In genomic region chr3L:15093929-15094588, dm6 we compare ENCODE assay signal across 2 fruit fly cellular contexts.
TF ChIP-seq lines count a peak whose summit lies in the region.

No protein-coding gene starts in this region.

TF ChIP-seq in whole organism, embryonic, 481 proteins besides CTCF, POLR2A, EP300 and RAD21 (continued from another document and continues in another):
- TF ChIP-seq CrebB (tag; optimal IDR thresholded peaks at IDR 0.05; lab: Kevin White, UChicago) (no peak), CG15479 (GFP tag; optimal IDR thresholded peaks at IDR 0.05; lab: Kevin White, UChicago) (no peak), sisA (GFP tag; IDR thresholded peaks at IDR 0.05; lab: Robert Waterston, UW) (no peak), CG30431 (GFP tag; optimal IDR thresholded peaks at IDR 0.05; lab: Kevin White, UChicago) (no peak), fu2 (GFP tag; optimal IDR thresholded peaks at IDR 0.05; lab: Kevin White, UChicago) (no peak), CG9437 (GFP tag; optimal IDR thresholded peaks at IDR 0.05; lab: Kevin White, UChicago) (no peak), YL-1 (GFP tag; optimal IDR thresholded peaks at IDR 0.05; lab: Kevin White, UChicago) (no peak), CG10267 (tag; optimal IDR thresholded peaks at IDR 0.05; lab: Kevin White, UChicago) (no peak), da (GFP tag; optimal IDR thresholded peaks at IDR 0.05; lab: Kevin White, UChicago) (no peak), lola (GFP tag; optimal IDR thresholded peaks at IDR 0.05; lab: Kevin White, UChicago) (no peak), Hmr (GFP tag; optimal IDR thresholded peaks at IDR 0.05; lab: Kevin White, UChicago) (no peak), CG6854 (GFP tag; optimal IDR thresholded peaks at IDR 0.05; lab: Kevin White, UChicago) (peak; percentile 15), CG17568 (GFP tag; optimal IDR thresholded peaks at IDR 0.05; lab: Kevin White, UChicago) (no peak), HmgZ (tag; optimal IDR thresholded peaks at IDR 0.05; lab: Kevin White, UChicago) (peak; percentile 6), Dip2 (GFP tag; IDR thresholded peaks at IDR 0.05; lab: Robert Waterston, UW) (no peak), Antp (GFP tag; optimal IDR thresholded peaks at IDR 0.05; lab: Kevin White, UChicago) (no peak), ems (GFP tag; optimal IDR thresholded peaks at IDR 0.05; lab: Kevin White, UChicago) (no peak), hb (GFP tag; IDR thresholded peaks at IDR 0.05; lab: Robert Waterston, UW; ENCODE audit: partially characterized antibody) (no peak), Ptx1 (GFP tag; IDR thresholded peaks at IDR 0.05; lab: Robert Waterston, UW) (no peak), CG10274 (GFP tag; optimal IDR thresholded peaks at IDR 0.05; lab: Kevin White, UChicago) (no peak), scrt (GFP tag; optimal IDR thresholded peaks at IDR 0.05; lab: Kevin White, UChicago) (no peak), Hr3 (GFP tag; optimal IDR thresholded peaks at IDR 0.05; lab: Kevin White, UChicago) (no peak), Stat92E (GFP tag; optimal IDR thresholded peaks at IDR 0.05; lab: Kevin White, UChicago) (no peak), repo (GFP tag; optimal IDR thresholded peaks at IDR 0.05; lab: Kevin White, UChicago) (no peak), CG1603 (tag; optimal IDR thresholded peaks at IDR 0.05; lab: Kevin White, UChicago) (no peak), Atf-2 (GFP tag; optimal IDR thresholded peaks at IDR 0.05; lab: Kevin White, UChicago) (no peak), Oaz (GFP tag; IDR thresholded peaks at IDR 0.05; lab: Robert Waterston, UW) (no peak), Med (GFP tag; lab: Kevin White, UChicago) (peak; percentile 84), CG10366 (GFP tag; IDR thresholded peaks at IDR 0.05; lab: Robert Waterston, UW) (no peak), nerfin-2 (GFP tag; IDR thresholded peaks at IDR 0.05; lab: Robert Waterston, UW; ENCODE audit: partially characterized antibody) (no peak), tup (GFP tag; optimal IDR thresholded peaks at IDR 0.05; lab: Kevin White, UChicago) (no peak), Trl (optimal IDR thresholded peaks at IDR 0.05; lab: Kevin White, UChicago) (peak; percentile 64 to 71), Trl (GFP tag; optimal IDR thresholded peaks at IDR 0.05; lab: Kevin White, UChicago) (no peak), kni (GFP tag; optimal IDR thresholded peaks at IDR 0.05; lab: Kevin White, UChicago) (no peak), prd (optimal IDR thresholded peaks at IDR 0.05; lab: Kevin White, UChicago) (no peak), prd (GFP tag; IDR thresholded peaks at IDR 0.05; lab: Robert Waterston, UW) (no peak), CG11560 (tag; IDR thresholded peaks at IDR 0.05; lab: Robert Waterston, UW) (no peak), Mes4 (GFP tag; optimal IDR thresholded peaks at IDR 0.05; lab: Kevin White, UChicago) (no peak), CG15601 (tag; optimal IDR thresholded peaks at IDR 0.05; lab: Kevin White, UChicago) (peak; percentile 14), HmgD (GFP tag; optimal IDR thresholded peaks at IDR 0.05; lab: Kevin White, UChicago) (no peak), gt (GFP tag; IDR thresholded peaks at IDR 0.05; lab: Robert Waterston, UW) (no peak), Lhr (GFP tag; optimal IDR thresholded peaks at IDR 0.05; lab: Kevin White, UChicago) (no peak), so (GFP tag; IDR thresholded peaks at IDR 0.05; lab: Robert Waterston, UW) (no peak), fd96Cb (tag; optimal IDR thresholded peaks at IDR 0.05; lab: Kevin White, UChicago) (no peak), ci (GFP tag; IDR thresholded peaks at IDR 0.05; lab: Robert Waterston, UW) (no peak), crol (GFP tag; IDR thresholded peaks at IDR 0.05; lab: Robert Waterston, UW) (no peak), br (optimal IDR thresholded peaks at IDR 0.05; lab: Kevin White, UChicago) (no peak), CG13775 (GFP tag; optimal IDR thresholded peaks at IDR 0.05; lab: Kevin White, UChicago) (no peak), bbx (GFP tag; IDR thresholded peaks at IDR 0.05; lab: Robert Waterston, UW; ENCODE audit: partially characterized antibody) (no peak), cas (GFP tag; IDR thresholded peaks at IDR 0.05; lab: Robert Waterston, UW) (no peak), PHDP (tag; optimal IDR thresholded peaks at IDR 0.05; lab: Kevin White, UChicago) (no peak), E2f1 (GFP tag; IDR thresholded peaks at IDR 0.05; lab: Robert Waterston, UW) (no peak), CG2712 (tag; optimal IDR thresholded peaks at IDR 0.05; lab: Kevin White, UChicago) (peak; percentile 19), CG7372 (GFP tag; IDR thresholded peaks at IDR 0.05; lab: Robert Waterston, UW) (no peak), Fer3 (tag; optimal IDR thresholded peaks at IDR 0.05; lab: Kevin White, UChicago) (peak; percentile 5), ttk (GFP tag; IDR thresholded peaks at IDR 0.05; lab: Robert Waterston, UW) (no peak), grn (GFP tag; optimal IDR thresholded peaks at IDR 0.05; lab: Kevin White, UChicago) (no peak), vvl (GFP tag; IDR thresholded peaks at IDR 0.05; lab: Robert Waterston, UW) (0 out of 2 replicates have a peak, but pooled peaks have one; percentile 28), mirr (GFP tag; optimal IDR thresholded peaks at IDR 0.05; lab: Kevin White, UChicago) (no peak), CG33557 (GFP tag; optimal IDR thresholded peaks at IDR 0.05; lab: Kevin White, UChicago) (no peak), CG15269 (tag; optimal IDR thresholded peaks at IDR 0.05; lab: Kevin White, UChicago) (no peak), D (optimal IDR thresholded peaks at IDR 0.05; lab: Kevin White, UChicago) (no peak), D (GFP tag; optimal IDR thresholded peaks at IDR 0.05; lab: Kevin White, UChicago) (no peak), bowl (GFP tag; IDR thresholded peaks at IDR 0.05; lab: Robert Waterston, UW) (no peak), CG11695 (GFP tag; IDR thresholded peaks at IDR 0.05; lab: Robert Waterston, UW) (no peak), CG14710 (tag; optimal IDR thresholded peaks at IDR 0.05; lab: Kevin White, UChicago) (no peak), kah (GFP tag; optimal IDR thresholded peaks at IDR 0.05; lab: Kevin White, UChicago) (no peak), ewg (GFP tag; optimal IDR thresholded peaks at IDR 0.05; lab: Kevin White, UChicago) (no peak), Opbp (GFP tag; IDR thresholded peaks at IDR 0.05; lab: Robert Waterston, UW; ENCODE audit: partially characterized antibody) (no peak), row (GFP tag; IDR thresholded peaks at IDR 0.05; lab: Robert Waterston, UW) (peak; percentile 45; the same call in 1 of the 3 replicates), TFAM (GFP tag; optimal IDR thresholded peaks at IDR 0.05; lab: Kevin White, UChicago) (no peak)

TF ChIP-seq in whole organism, prepupa, 60 proteins besides CTCF, POLR2A, EP300 and RAD21 (continued from another document):
- TF ChIP-seq eg (GFP tag; IDR thresholded peaks at IDR 0.05; lab: Robert Waterston, UW) (peak; percentile 48; the same call in 1 of the 3 replicates), CG6808 (GFP tag; optimal IDR thresholded peaks at IDR 0.05; lab: Kevin White, UChicago) (peak; percentile 32), salr (GFP tag; optimal IDR thresholded peaks at IDR 0.05; lab: Kevin White, UChicago) (no peak), Sox14 (GFP tag; optimal IDR thresholded peaks at IDR 0.05; lab: Kevin White, UChicago) (peak; percentile 17), CG8119 (GFP tag; IDR thresholded peaks at IDR 0.05; lab: Robert Waterston, UW) (no peak), CG11294 (GFP tag; IDR thresholded peaks at IDR 0.05; lab: Robert Waterston, UW) (no peak), lz (GFP tag; optimal IDR thresholded peaks at IDR 0.05; lab: Kevin White, UChicago) (peak; percentile 2), fd59A (GFP tag; optimal IDR thresholded peaks at IDR 0.05; lab: Kevin White, UChicago) (no peak), Hr38 (GFP tag; optimal IDR thresholded peaks at IDR 0.05; lab: Kevin White, UChicago) (no peak), CG15336 (GFP tag; IDR thresholded peaks at IDR 0.05; lab: Robert Waterston, UW) (peak; percentile 44; the same call in 1 of the 2 replicates), Eip75B (GFP tag; optimal IDR thresholded peaks at IDR 0.05; lab: Kevin White, UChicago) (peak; percentile 15), spab (GFP tag; optimal IDR thresholded peaks at IDR 0.05; lab: Kevin White, UChicago) (no peak), Gug (GFP tag; IDR thresholded peaks at IDR 0.05; lab: Robert Waterston, UW) (no peak), CG6792 (GFP tag; optimal IDR thresholded peaks at IDR 0.05; lab: Kevin White, UChicago) (peak; percentile 12), fkh (GFP tag; optimal IDR thresholded peaks at IDR 0.05; lab: Kevin White, UChicago) (peak; percentile 66), CG10669 (GFP tag; optimal IDR thresholded peaks at IDR 0.05; lab: Kevin White, UChicago) (no peak), CG6163 (GFP tag; IDR thresholded peaks at IDR 0.05; lab: Robert Waterston, UW) (no peak), cyc (GFP tag; optimal IDR thresholded peaks at IDR 0.05; lab: Kevin White, UChicago) (peak; percentile 29), Sox102F (GFP tag; optimal IDR thresholded peaks at IDR 0.05; lab: Kevin White, UChicago) (peak; percentile 32)
